Worm (Caenorhabditis elegans): ENCODE measurements around the gene srh-265.

ce11 chrV:15401856-15402314 lies 14.2 kb upstream of the srh-265 start, which contains the start of gene fbxa-135:
- TF ChIP-seq hmg-20 (GFP tag; IDR thresholded peaks at IDR 0.05) = no peak
- TF ChIP-seq F23B12.7 (tag; optimal IDR thresholded peaks at IDR 0.05; ENCODE audit: insufficient read depth) = no peak
- no peak for TF ChIP-seq unc-130 (GFP tag; optimal IDR thresholded peaks at IDR 0.05)
- TF ChIP-seq zfh-2 (GFP tag; conservative IDR thresholded peaks at IDR 0.05) = no peak
